Worm (Caenorhabditis elegans) whole organism, midembryonic: Measurements from ENCODE around the gene C33D3.4.

Experiments used
- T22C8.4 ChIP-seq: fragments of 200-800 bp; sonication (Bioruptor generic); IDR thresholded peaks from 2 replicates; pipeline ENCODE4 v1.3.6; 2022; ENCODE audit warnings: missing genetic modification characterization, missing compliant biosample characterization
- flt-1 ChIP-seq: fragments of 200-800 bp; sonication (Bioruptor generic); IDR thresholded peaks from 2 replicates; pipeline ENCODE4 v1.3.6; 2022; ENCODE audit warnings: missing genetic modification characterization, missing compliant biosample characterization
- ref-1 ChIP-seq: fragments of 200-800 bp; sonication (Bioruptor generic); conservative IDR thresholded peaks from 2 replicates; pipeline ENCODE4 v1.3.6; 2022; ENCODE audit warnings: missing genetic modification reagents, missing genetic modification characterization, missing compliant biosample characterization

ce11 chrX:10507971-10508370, 19.1 kb downstream of the C33D3.4 start:
- TF ChIP-seq flt-1 (GFP tag; lab: Robert Waterston, UW) (no peak), ref-1 (GFP tag; lab: Robert Waterston, UW) (no peak), T22C8.4 (GFP tag; lab: Robert Waterston, UW) (no peak)
